Worm (Caenorhabditis elegans): ENCODE measurements around the gene rfc-4.

- TF ChIP-seq F13H6.1 (tag; optimal IDR thresholded peaks at IDR 0.05) (no peak), syd-9 (tag; optimal IDR thresholded peaks at IDR 0.05) (no peak)
Observed at ce11 chrIII:6935269-6936017, 36.6 kb upstream of the rfc-4 start, which contains the start of the genes F57B9.8 and coq-2.
